Fruit fly (Drosophila melanogaster) whole organism, embryonic: Measurements from ENCODE around the gene CG17169.
A peak's percentile ranks its signal among the peaks of the same experiment; 100 is the strongest.

ENCODE experiments used
- B-H1 ChIP-seq: fragments of 200-800 bp; sonication (Bioruptor generic); IDR thresholded peaks from 3 replicates; pipeline ENCODE4 v1.3.6; 2022; ENCODE audit warnings: missing biosample characterization, missing genetic modification characterization
- CG10979 ChIP-seq: fragments of 200-800 bp; sonication (Bioruptor generic); optimal IDR thresholded peaks from 2 replicates; lab custom pipeline; 2018; ENCODE audit warnings: missing biosample characterization, mild to moderate bottlenecking, missing genetic modification characterization, moderate library complexity
- CG12219 ChIP-seq: fragments of 200-800 bp; sonication (Bioruptor generic); optimal IDR thresholded peaks from 3 replicates; lab custom pipeline; 2018; ENCODE audit warnings: missing biosample characterization, mild to moderate bottlenecking, missing genetic modification characterization
- CG12391 ChIP-seq: fragments of 200-800 bp; sonication (Bioruptor generic); optimal IDR thresholded peaks from 3 replicates; lab custom pipeline; 2018; ENCODE audit warnings: missing biosample characterization, mild to moderate bottlenecking, missing genetic modification characterization, moderate library complexity
- CG12769 ChIP-seq: fragments of 200-800 bp; sonication (Bioruptor generic); optimal IDR thresholded peaks from 2 replicates; lab custom pipeline; 2019; ENCODE audit warnings: missing biosample characterization, mild to moderate bottlenecking, missing genetic modification characterization, moderate library complexity
- CG14050 ChIP-seq: fragments of 200-800 bp; sonication (Bioruptor generic); IDR thresholded peaks from 3 replicates; pipeline ENCODE4 v1.3.6; 2022; ENCODE audit warnings: missing biosample characterization, missing genetic modification characterization
- CG15073 ChIP-seq: fragments of 200-800 bp; sonication (Bioruptor generic); optimal IDR thresholded peaks from 2 replicates; lab custom pipeline; 2016; ENCODE audit warnings: missing biosample characterization, missing genetic modification characterization
- CG17361 ChIP-seq: fragments of 200-800 bp; sonication (Bioruptor generic); IDR thresholded peaks from 3 replicates; pipeline ENCODE4 v1.3.6; 2022; ENCODE audit warnings: missing biosample characterization, missing genetic modification characterization
- CG17385 ChIP-seq: fragments of 200-800 bp; sonication (Bioruptor generic); optimal IDR thresholded peaks from 3 replicates; lab custom pipeline; 2018; ENCODE audit warnings: missing biosample characterization, mild to moderate bottlenecking, missing genetic modification characterization
- CG17912 ChIP-seq: fragments of 200-800 bp; sonication (Bioruptor generic); optimal IDR thresholded peaks from 2 replicates; lab custom pipeline; 2018; ENCODE audit warnings: missing biosample characterization, mild to moderate bottlenecking, missing genetic modification characterization
- CG1832 ChIP-seq: fragments of 200-800 bp; sonication (Bioruptor generic); optimal IDR thresholded peaks from 2 replicates; lab custom pipeline; 2017; ENCODE audit warnings: missing biosample characterization, mild to moderate bottlenecking, missing genetic modification characterization, inconsistent platforms
- CG18476 ChIP-seq: fragments of 200-800 bp; sonication (Bioruptor generic); optimal IDR thresholded peaks from 2 replicates; lab custom pipeline; 2016; ENCODE audit warnings: missing biosample characterization, mild to moderate bottlenecking, missing genetic modification characterization
- CG2678 ChIP-seq: fragments of 200-800 bp; sonication (Bioruptor generic); optimal IDR thresholded peaks from 3 replicates; lab custom pipeline; 2019; ENCODE audit warnings: missing biosample characterization, mild to moderate bottlenecking, missing genetic modification characterization, moderate library complexity
- CG2712 ChIP-seq: fragments of 200-800 bp; optimal IDR thresholded peaks from 3 replicates; lab custom pipeline; 2019; ENCODE audit warnings: missing biosample characterization, mild to moderate bottlenecking, missing genetic modification characterization, moderate library complexity
- CG30403 ChIP-seq: fragments of 200-800 bp; sonication (Bioruptor generic); optimal IDR thresholded peaks from 3 replicates; lab custom pipeline; 2016; ENCODE audit warnings: missing biosample characterization, missing genetic modification characterization
- CG31441 ChIP-seq: fragments of 200-800 bp; sonication (Bioruptor generic); IDR thresholded peaks from 2 replicates; pipeline ENCODE4 v1.3.6; 2022; ENCODE audit warnings: missing biosample characterization, missing genetic modification characterization
- CG4424 ChIP-seq: fragments of 200-800 bp; sonication (Bioruptor generic); optimal IDR thresholded peaks from 3 replicates; lab custom pipeline; 2016; ENCODE audit warnings: missing biosample characterization, missing genetic modification characterization
- CG4617 ChIP-seq: fragments of 200-800 bp; sonication (Bioruptor generic); optimal IDR thresholded peaks from 3 replicates; lab custom pipeline; 2016; ENCODE audit warnings: missing biosample characterization, missing genetic modification characterization, borderline replicate concordance
- CG6854 ChIP-seq: fragments of 200-800 bp; sonication (Bioruptor generic); optimal IDR thresholded peaks from 3 replicates; lab custom pipeline; 2017; ENCODE audit warnings: missing biosample characterization, mild to moderate bottlenecking, missing genetic modification characterization
- CG7839 ChIP-seq: fragments of 200-800 bp; sonication (Bioruptor generic); optimal IDR thresholded peaks from 3 replicates; lab custom pipeline; 2018; ENCODE audit warnings: missing biosample characterization, mild to moderate bottlenecking, missing genetic modification characterization, moderate library complexity
- CG8924 ChIP-seq: fragments of 200-800 bp; optimal IDR thresholded peaks from 3 replicates; lab custom pipeline; 2019; ENCODE audit warnings: missing biosample characterization, mild to moderate bottlenecking, missing genetic modification characterization, moderate library complexity
- CoRest ChIP-seq: fragments of 200-800 bp; sonication (Bioruptor generic); optimal IDR thresholded peaks from 3 replicates; lab custom pipeline; 2018; ENCODE audit warnings: missing biosample characterization, mild to moderate bottlenecking, missing genetic modification characterization, moderate library complexity
- D ChIP-seq, 2 experiments: fragments of 200-800 bp in 1 of 2; fragments of >200 bp in 1 of 2; sonication (Bioruptor generic) in 1 of 2; optimal IDR thresholded peaks; 2 replicates in 1 of 2; 3 replicates in 1 of 2; lab custom pipeline; 2017; ENCODE audit warnings: mild to moderate bottlenecking in 1 of 2, missing biosample characterization in 1 of 2, missing genetic modification characterization in 1 of 2, missing genetic modification reagents in 1 of 2
- Deaf1 ChIP-seq: fragments of 200-800 bp; optimal IDR thresholded peaks from 3 replicates; lab custom pipeline; 2019; ENCODE audit warnings: missing biosample characterization, mild to moderate bottlenecking, missing genetic modification characterization, moderate library complexity
- Dek ChIP-seq: fragments of 200-800 bp; sonication (Bioruptor generic); optimal IDR thresholded peaks from 3 replicates; lab custom pipeline; 2019; ENCODE audit warnings: missing biosample characterization, mild to moderate bottlenecking, missing genetic modification characterization, moderate library complexity
- Eip74EF ChIP-seq, 2 experiments: fragments of 200-800 bp in 1 of 2; fragments of >200 bp in 1 of 2; sonication (Bioruptor generic) in 1 of 2; optimal IDR thresholded peaks; 2 replicates each; lab custom pipeline; 2017 to 2019; ENCODE audit warnings: missing biosample characterization in 2 of 2, missing genetic modification characterization in 2 of 2, mild to moderate bottlenecking in 1 of 2, moderate library complexity in 1 of 2
- Ets65A ChIP-seq: fragments of 200-800 bp; sonication (Bioruptor generic); peaks from one replicate; lab custom pipeline; 2016; ENCODE audit warnings: missing biosample characterization, missing genetic modification characterization
- Fer2 ChIP-seq: fragments of 200-800 bp; sonication (Bioruptor generic); optimal IDR thresholded peaks from 2 replicates; lab custom pipeline; 2018; ENCODE audit warnings: missing biosample characterization, mild to moderate bottlenecking, missing genetic modification characterization, moderate library complexity
- GATAe ChIP-seq: fragments of 200-800 bp; sonication (Bioruptor generic); conservative IDR thresholded peaks from 2 replicates; pipeline ENCODE4 v1.3.6; 2022; ENCODE audit warnings: missing biosample characterization, missing genetic modification characterization
- Gsc ChIP-seq: fragments of 200-800 bp; sonication (Bioruptor generic); IDR thresholded peaks from 2 replicates; pipeline ENCODE4 v1.3.6; 2022; ENCODE audit warnings: missing biosample characterization, missing genetic modification characterization
- Hr51 ChIP-seq, 2 experiments: fragments of 200-800 bp; sonication (Bioruptor generic); optimal IDR thresholded peaks; 2 replicates in 1 of 2; 3 replicates in 1 of 2; lab custom pipeline; 2016 to 2018; ENCODE audit warnings: missing biosample characterization in 2 of 2, missing genetic modification characterization in 2 of 2, mild to moderate bottlenecking in 1 of 2, moderate library complexity in 1 of 2
- Lhr ChIP-seq: fragments of 200-800 bp; sonication (Bioruptor generic); optimal IDR thresholded peaks from 3 replicates; lab custom pipeline; 2017; ENCODE audit warnings: mild to moderate bottlenecking, missing biosample characterization, missing genetic modification reagents, missing genetic modification characterization
- Med ChIP-seq: fragments of 200-800 bp; sonication (Bioruptor generic); peaks from one replicate; lab custom pipeline; 2016; ENCODE audit warnings: missing biosample characterization, missing genetic modification characterization, mild to moderate bottlenecking, inconsistent platforms, moderate library complexity
- NC2α ChIP-seq: fragments of 200-800 bp; sonication (Bioruptor generic); optimal IDR thresholded peaks from 2 replicates; lab custom pipeline; 2016; ENCODE audit warnings: missing biosample characterization, missing genetic modification characterization
- NFAT ChIP-seq: fragments of 200-800 bp; sonication (Bioruptor generic); IDR thresholded peaks from 2 replicates; pipeline ENCODE4 v1.3.6; 2022; ENCODE audit warnings: missing biosample characterization, missing genetic modification characterization
- Oli ChIP-seq: fragments of 200-800 bp; sonication (Bioruptor generic); optimal IDR thresholded peaks from 2 replicates; lab custom pipeline; 2018; ENCODE audit warnings: missing biosample characterization, mild to moderate bottlenecking, missing genetic modification characterization, moderate library complexity
- Pdp1 ChIP-seq, 2 experiments: fragments of 200-800 bp; sonication (Bioruptor generic); optimal IDR thresholded peaks; 3 replicates each; lab custom pipeline; 2016; ENCODE audit warnings: missing biosample characterization in 2 of 2, missing genetic modification characterization in 2 of 2, mild to moderate bottlenecking in 1 of 2, moderate library complexity in 1 of 2
- Sin3A ChIP-seq: fragments of >200 bp; optimal IDR thresholded peaks from 2 replicates; lab custom pipeline; 2018
- Sry-δ ChIP-seq: fragments of 200-800 bp; sonication (Bioruptor generic); optimal IDR thresholded peaks from 2 replicates; lab custom pipeline; 2016; ENCODE audit warnings: missing biosample characterization, missing genetic modification characterization
- bbx ChIP-seq: fragments of 200-800 bp; sonication (Bioruptor generic); IDR thresholded peaks from 2 replicates; pipeline ENCODE4 v1.3.6; 2022; ENCODE audit warnings: missing biosample characterization, missing genetic modification characterization; ENCODE audit not compliant: partially characterized antibody
- btn ChIP-seq: fragments of 200-800 bp; sonication (Bioruptor generic); optimal IDR thresholded peaks from 2 replicates; lab custom pipeline; 2016; ENCODE audit warnings: missing biosample characterization, missing genetic modification characterization
- da ChIP-seq: fragments of 200-800 bp; sonication (Bioruptor generic); optimal IDR thresholded peaks from 2 replicates; lab custom pipeline; 2016; ENCODE audit warnings: missing biosample characterization, missing genetic modification characterization
- eve ChIP-seq, 2 experiments: fragments of >200 bp; optimal IDR thresholded peaks; 2 replicates each; lab custom pipeline; 2017; ENCODE audit warnings: missing biosample characterization in 2 of 2, missing genetic modification characterization in 2 of 2
- nmo ChIP-seq: fragments of 200-800 bp; sonication (Bioruptor generic); optimal IDR thresholded peaks from 2 replicates; lab custom pipeline; 2018; ENCODE audit warnings: missing biosample characterization, mild to moderate bottlenecking, missing genetic modification characterization, moderate library complexity
- oc ChIP-seq: fragments of 200-800 bp; sonication (Bioruptor generic); optimal IDR thresholded peaks from 2 replicates; lab custom pipeline; 2018; ENCODE audit warnings: missing biosample characterization, mild to moderate bottlenecking, missing genetic modification characterization, moderate library complexity
- pho ChIP-seq: fragments of 200-800 bp; sonication (Bioruptor generic); optimal IDR thresholded peaks from 2 replicates; lab custom pipeline; 2016; ENCODE audit warnings: missing biosample characterization, missing genetic modification characterization
- phol ChIP-seq: fragments of 200-800 bp; sonication (Bioruptor generic); optimal IDR thresholded peaks from 3 replicates; lab custom pipeline; 2018; ENCODE audit warnings: missing biosample characterization, mild to moderate bottlenecking, missing genetic modification characterization, moderate library complexity
- pros ChIP-seq: fragments of 200-800 bp; sonication (Bioruptor generic); optimal IDR thresholded peaks from 3 replicates; lab custom pipeline; 2019; ENCODE audit warnings: missing biosample characterization, mild to moderate bottlenecking, missing genetic modification characterization, moderate library complexity
- sd ChIP-seq: fragments of 200-800 bp; sonication (Bioruptor generic); optimal IDR thresholded peaks from 3 replicates; lab custom pipeline; 2018; ENCODE audit warnings: missing biosample characterization, mild to moderate bottlenecking, missing genetic modification characterization, moderate library complexity
- zf30C ChIP-seq: fragments of 200-800 bp; sonication (Bioruptor generic); optimal IDR thresholded peaks from 3 replicates; lab custom pipeline; 2018; ENCODE audit warnings: missing biosample characterization, mild to moderate bottlenecking, missing genetic modification characterization

CG17169 gene

dm6 chrX:23071237-23071688 lies 13.2 kb upstream of the CG17169 start:
- TF ChIP-seq Sry-δ (no peak), CG30403 (GFP tag; lab: Kevin White, UChicago) (peak; percentile 16), nmo (GFP tag; lab: Kevin White, UChicago) (peak; percentile 41), CG18476 (GFP tag; lab: Kevin White, UChicago) (no peak), zf30C (peak; percentile 6), Med (no peak), Eip74EF (GFP tag; optimal IDR thresholded peaks at IDR 0.05; lab: Kevin White, UChicago) (peak in 1 of 2 experiments; percentile 18), NFAT (no peak), CG17912 (GFP tag; lab: Kevin White, UChicago) (no peak), Oli (peak; percentile 34), CG2678 (peak; percentile 26), Pdp1 (GFP tag; optimal IDR thresholded peaks at IDR 0.05; lab: Kevin White, UChicago) (no peak), da (GFP tag; lab: Kevin White, UChicago) (no peak), CG7839 (tag; lab: Kevin White, UChicago) (peak; percentile 33), pros (GFP tag; lab: Kevin White, UChicago) (no peak), CG6854 (GFP tag; lab: Kevin White, UChicago) (no peak), Gsc (GFP tag; lab: Robert Waterston, UW) (no peak), NC2α (GFP tag; lab: Kevin White, UChicago) (no peak), CG4424 (peak; percentile 16), CG12219 (GFP tag; lab: Kevin White, UChicago) (no peak), B-H1 (no peak), bbx (GFP tag; lab: Robert Waterston, UW) (no peak), Fer2 (tag; lab: Kevin White, UChicago) (no peak), eve (GFP tag; optimal IDR thresholded peaks at IDR 0.05; lab: Kevin White, UChicago) (no peak), GATAe (GFP tag; lab: Robert Waterston, UW) (no peak), CG10979 (peak; percentile 19), CG12391 (peak; percentile 22), CG1832 (GFP tag; lab: Kevin White, UChicago) (no peak), CG14050 (GFP tag; lab: Robert Waterston, UW) (no peak), CG4617 (GFP tag; lab: Kevin White, UChicago) (no peak), CG15073 (no peak), Deaf1 (peak; percentile 86), CG8924 (tag; lab: Kevin White, UChicago) (no peak), sd (tag; lab: Kevin White, UChicago) (peak; percentile 30), CoRest (tag; lab: Kevin White, UChicago) (peak; percentile 35), CG31441 (GFP tag; lab: Robert Waterston, UW) (peak; percentile 31; the same call in 1 of the 2 replicates), Lhr (GFP tag; lab: Kevin White, UChicago) (no peak), Dek (tag; lab: Kevin White, UChicago) (no peak), CG12769 (tag; lab: Kevin White, UChicago) (no peak), CG2712 (tag; lab: Kevin White, UChicago) (peak; percentile 8), Hr51 (GFP tag; optimal IDR thresholded peaks at IDR 0.05; lab: Kevin White, UChicago) (peak in 1 of 2 experiments; percentile 41), btn (GFP tag; lab: Kevin White, UChicago) (no peak), Sin3A (lab: Kevin White, UChicago) (no peak), pho (no peak), CG17361 (GFP tag; lab: Robert Waterston, UW) (peak; percentile 54; the same call in 2 of the 3 replicates), phol (peak; percentile 44), D (optimal IDR thresholded peaks at IDR 0.05; lab: Kevin White, UChicago) (no peak), D (GFP tag; optimal IDR thresholded peaks at IDR 0.05; lab: Kevin White, UChicago) (peak; percentile 2), oc (tag; lab: Kevin White, UChicago) (no peak), CG17385 (GFP tag; lab: Kevin White, UChicago) (peak; percentile 45), Ets65A (peak; percentile 25)
